Fruit fly (Drosophila melanogaster) whole organism, adult: Measurements from ENCODE around the gene CG42395.

ENCODE experiments used
- CG12768 ChIP-seq: fragments of 200-800 bp; sonication (Bioruptor generic); optimal IDR thresholded peaks from 2 replicates; lab custom pipeline; 2017; ENCODE audit warnings: missing biosample characterization, missing genetic modification characterization, mild to moderate bottlenecking, moderate library complexity, missing genetic modification reagents
- CG14711 ChIP-seq: fragments of 200-800 bp; sonication (Bioruptor generic); optimal IDR thresholded peaks from 2 replicates; lab custom pipeline; 2018; ENCODE audit warnings: missing biosample characterization, mild to moderate bottlenecking, missing genetic modification characterization, moderate library complexity
- CG1620 ChIP-seq: fragments of 200-800 bp; sonication (Bioruptor generic); optimal IDR thresholded peaks from 2 replicates; lab custom pipeline; 2016; ENCODE audit warnings: missing biosample characterization, missing genetic modification characterization
- CG7101 ChIP-seq: fragments of 200-800 bp; sonication (Bioruptor generic); optimal IDR thresholded peaks from 2 replicates; lab custom pipeline; 2018; ENCODE audit warnings: missing biosample characterization, mild to moderate bottlenecking, missing genetic modification characterization, moderate library complexity
- Clk ChIP-seq: fragments of 200-800 bp; sonication (Bioruptor generic); optimal IDR thresholded peaks from 2 replicates; lab custom pipeline; 2017; ENCODE audit warnings: missing biosample characterization, missing genetic modification characterization
- kay ChIP-seq: fragments of 200-800 bp; sonication (Bioruptor generic); peaks from one replicate; lab custom pipeline; 2016; ENCODE audit warnings: missing biosample characterization, missing genetic modification characterization, borderline replicate concordance
- ovo ChIP-seq: fragments of 200-800 bp; sonication (Bioruptor generic); optimal IDR thresholded peaks from 2 replicates; lab custom pipeline; 2016; ENCODE audit warnings: missing biosample characterization, missing genetic modification characterization
- tj ChIP-seq: fragments of 200-800 bp; sonication (Bioruptor generic); optimal IDR thresholded peaks from 3 replicates; lab custom pipeline; 2017; ENCODE audit warnings: missing biosample characterization, mild to moderate bottlenecking, missing genetic modification characterization, moderate library complexity
- toe ChIP-seq: fragments of 200-800 bp; sonication (Bioruptor generic); optimal IDR thresholded peaks from 2 replicates; lab custom pipeline; 2016; ENCODE audit warnings: missing biosample characterization, missing genetic modification characterization

DNA sequence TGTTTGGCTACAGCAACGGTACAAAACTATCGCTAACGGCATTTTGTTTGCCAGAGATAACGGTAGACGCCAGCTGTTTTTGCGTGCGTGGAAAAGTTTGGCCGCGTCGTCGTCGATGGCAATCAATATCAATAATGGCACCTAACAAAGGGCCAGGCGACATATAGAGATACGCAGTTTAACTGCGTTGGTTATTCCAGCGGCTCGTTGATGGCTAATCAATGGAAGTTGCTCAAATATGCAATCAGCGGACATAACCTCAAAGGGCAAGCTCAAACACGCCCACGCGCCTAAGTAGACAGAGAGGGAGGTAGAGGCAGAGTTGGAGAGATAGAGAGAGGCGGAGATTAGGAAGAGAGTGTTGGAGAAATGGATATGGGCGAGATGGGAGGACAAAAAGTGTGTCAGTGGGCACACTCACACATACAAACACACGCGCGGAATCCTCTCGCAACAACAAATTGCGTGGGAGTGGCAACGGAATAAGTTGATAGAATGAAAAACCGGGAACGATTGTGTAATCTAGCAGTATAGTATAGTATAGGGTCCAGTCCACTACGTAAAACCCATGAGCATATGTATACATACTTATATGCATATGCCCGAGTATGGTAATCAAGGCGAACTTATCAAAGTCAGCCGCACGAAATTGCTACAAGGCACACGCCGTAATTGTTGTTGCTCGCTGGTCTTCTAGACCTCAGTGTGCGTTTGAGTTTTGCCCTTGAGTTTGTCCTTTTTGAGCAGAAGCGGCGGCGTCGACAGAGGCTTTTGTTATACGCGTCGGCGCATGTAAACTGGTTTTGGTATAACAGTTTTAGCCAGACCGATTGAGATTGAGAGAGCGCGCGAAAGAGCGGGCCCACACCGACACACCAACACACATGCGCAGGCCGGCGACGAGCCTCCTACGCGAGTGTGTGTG, 23.4 kb upstream of the CG42395 start:
- TF ChIP-seq kay (no peak), CG1620 (GFP tag; lab: Kevin White, UChicago) (no peak), tj (no peak), CG14711 (tag; lab: Kevin White, UChicago) (no peak), CG7101 (tag; lab: Kevin White, UChicago) (no peak), CG12768 (no peak), ovo (peak; percentile 96), toe (GFP tag; lab: Kevin White, UChicago) (no peak), Clk (GFP tag; lab: Kevin White, UChicago) (no peak)
